Worm (Caenorhabditis elegans) whole organism, mixed stage, embryonic: Measurements from ENCODE around the gene ZK666.11.

Experiments
- sem-2 ChIP-seq: fragments of 200-800 bp; sonication (Bioruptor generic); optimal IDR thresholded peaks from 2 replicates; lab custom pipeline; 2018; ENCODE audit warnings: mild to moderate bottlenecking, missing genetic modification characterization, missing compliant biosample characterization
- unc-39 ChIP-seq: fragments of 150-350 bp; optimal IDR thresholded peaks from 2 replicates; lab custom pipeline; 2014; ENCODE audit warnings: missing biosample characterization, missing genetic modification characterization
- zip-8 ChIP-seq: fragments of 150-350 bp; optimal IDR thresholded peaks from 2 replicates; lab custom pipeline; 2014; ENCODE audit warnings: missing biosample characterization, missing genetic modification characterization

DNA sequence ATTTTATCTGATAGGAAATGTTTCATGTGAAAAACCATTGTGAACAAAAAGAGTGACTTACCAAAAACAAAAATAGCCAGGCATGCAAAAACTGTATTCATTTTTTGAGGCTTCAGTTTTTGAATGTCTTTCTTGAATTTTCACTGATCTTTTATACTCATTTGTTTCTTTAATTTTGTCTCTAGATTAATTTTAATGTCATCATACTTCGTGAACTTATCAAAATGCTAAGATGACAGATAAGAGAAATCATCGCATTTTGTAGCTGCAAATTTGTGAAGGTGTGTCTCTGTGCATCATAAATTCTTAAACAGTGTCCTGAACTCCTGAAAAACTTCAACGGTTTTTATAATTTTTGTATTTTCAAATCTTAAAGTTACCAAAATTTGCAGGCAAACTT is 6.3 kb upstream of the ZK666.11 start, which contains the start of gene clec-58:
- TF ChIP-seq unc-39 (no peak), sem-2 (GFP tag; lab: Kevin White, UChicago) (no peak), zip-8 (tag; lab: Kevin White, UChicago) (no peak)
